Fruit fly (Drosophila melanogaster) whole organism, prepupa: ENCODE measurements around the gene CG11703.

Experiments
- Blimp-1 ChIP-seq: fragments of 200-800 bp; sonication (Bioruptor generic); optimal IDR thresholded peaks from 3 replicates; lab custom pipeline; 2017; ENCODE audit warnings: missing biosample characterization, missing genetic modification characterization, mild to moderate bottlenecking, moderate library complexity, missing genetic modification reagents
- CG10631 ChIP-seq: fragments of 200-800 bp; sonication (Bioruptor generic); optimal IDR thresholded peaks from 2 replicates; lab custom pipeline; 2016; ENCODE audit warnings: missing biosample characterization, missing genetic modification characterization
- CG10669 ChIP-seq: fragments of 200-800 bp; sonication (Bioruptor generic); optimal IDR thresholded peaks from 3 replicates; lab custom pipeline; 2018; ENCODE audit warnings: missing biosample characterization, mild to moderate bottlenecking, missing genetic modification characterization, moderate library complexity
- CG15336 ChIP-seq: fragments of 200-800 bp; sonication (Bioruptor generic); IDR thresholded peaks from 2 replicates; pipeline ENCODE4 v1.3.6; 2022; ENCODE audit warnings: missing biosample characterization, missing genetic modification characterization
- CG1621 ChIP-seq: fragments of 200-800 bp; sonication (Bioruptor generic); optimal IDR thresholded peaks from 3 replicates; lab custom pipeline; 2018; ENCODE audit warnings: missing biosample characterization, mild to moderate bottlenecking, missing genetic modification characterization
- CG34406 ChIP-seq: fragments of 200-800 bp; sonication (Bioruptor generic); optimal IDR thresholded peaks from 3 replicates; lab custom pipeline; 2016; ENCODE audit warnings: missing biosample characterization, missing genetic modification characterization
- CG6163 ChIP-seq: fragments of 200-800 bp; sonication (Bioruptor generic); IDR thresholded peaks from 3 replicates; pipeline ENCODE4 v1.3.6; 2022; ENCODE audit warnings: missing biosample characterization, missing genetic modification characterization
- CG6808 ChIP-seq: fragments of 200-800 bp; sonication (Bioruptor generic); optimal IDR thresholded peaks from 3 replicates; lab custom pipeline; 2017; ENCODE audit warnings: missing biosample characterization, missing genetic modification characterization, mild to moderate bottlenecking, moderate library complexity, missing genetic modification reagents
- CG6854 ChIP-seq: fragments of 200-800 bp; sonication (Bioruptor generic); optimal IDR thresholded peaks from 2 replicates; lab custom pipeline; 2017; ENCODE audit warnings: missing biosample characterization, mild to moderate bottlenecking, missing genetic modification characterization
- CG7368 ChIP-seq: fragments of 200-800 bp; sonication (Bioruptor generic); optimal IDR thresholded peaks from 3 replicates; lab custom pipeline; 2016; ENCODE audit warnings: missing biosample characterization, missing genetic modification characterization
- CG8119 ChIP-seq: fragments of 200-800 bp; sonication (Bioruptor generic); IDR thresholded peaks from 3 replicates; pipeline ENCODE4 v1.3.6; 2022; ENCODE audit warnings: missing biosample characterization, missing genetic modification characterization
- CG8319 ChIP-seq: fragments of 200-800 bp; sonication (Bioruptor generic); optimal IDR thresholded peaks from 3 replicates; lab custom pipeline; 2016; ENCODE audit warnings: missing biosample characterization, missing genetic modification characterization
- Eip75B ChIP-seq: fragments of 200-800 bp; sonication (Bioruptor generic); optimal IDR thresholded peaks from 3 replicates; lab custom pipeline; 2016; ENCODE audit warnings: missing biosample characterization, missing genetic modification characterization
- Eip78C ChIP-seq: fragments of 200-800 bp; sonication (Bioruptor generic); peaks from one replicate; lab custom pipeline; 2016; ENCODE audit warnings: missing biosample characterization, missing genetic modification characterization
- Eip93F ChIP-seq: fragments of 200-800 bp; sonication (Bioruptor generic); optimal IDR thresholded peaks from 2 replicates; lab custom pipeline; 2016; ENCODE audit warnings: missing biosample characterization, mild to moderate bottlenecking, missing genetic modification characterization
- Ets21C ChIP-seq: fragments of 200-800 bp; sonication (Bioruptor generic); optimal IDR thresholded peaks from 3 replicates; lab custom pipeline; 2016; ENCODE audit warnings: missing biosample characterization, missing genetic modification characterization
- Ets96B ChIP-seq: fragments of 200-800 bp; optimal IDR thresholded peaks from 2 replicates; lab custom pipeline; 2019; ENCODE audit warnings: missing biosample characterization, mild to moderate bottlenecking, missing genetic modification characterization, moderate library complexity
- Hr38 ChIP-seq: sonication (Bioruptor generic); optimal IDR thresholded peaks from 2 replicates; lab custom pipeline; 2016; ENCODE audit warnings: missing biosample characterization, missing genetic modification characterization
- Hr4 ChIP-seq: fragments of 200-800 bp; sonication (Bioruptor generic); optimal IDR thresholded peaks from 3 replicates; lab custom pipeline; 2016; ENCODE audit warnings: missing biosample characterization, missing genetic modification characterization
- Met ChIP-seq: fragments of 200-800 bp; sonication (Bioruptor generic); optimal IDR thresholded peaks from 3 replicates; lab custom pipeline; 2016; ENCODE audit warnings: missing biosample characterization, missing genetic modification characterization
- OdsH ChIP-seq: fragments of 200-800 bp; sonication (Bioruptor generic); optimal IDR thresholded peaks from 3 replicates; lab custom pipeline; 2016; ENCODE audit warnings: missing biosample characterization, missing genetic modification characterization
- Smox ChIP-seq: fragments of 200-800 bp; sonication (Bioruptor generic); optimal IDR thresholded peaks from 3 replicates; lab custom pipeline; 2016; ENCODE audit warnings: missing biosample characterization, missing genetic modification characterization
- Sox14 ChIP-seq: fragments of 200-800 bp; sonication (Bioruptor generic); optimal IDR thresholded peaks from 3 replicates; lab custom pipeline; 2016; ENCODE audit warnings: missing biosample characterization, missing genetic modification characterization
- Sox15 ChIP-seq: fragments of 200-800 bp; sonication (Bioruptor generic); optimal IDR thresholded peaks from 3 replicates; lab custom pipeline; 2016; ENCODE audit warnings: missing biosample characterization, missing genetic modification characterization
- achi ChIP-seq: fragments of 200-800 bp; sonication (Bioruptor generic); optimal IDR thresholded peaks from 3 replicates; lab custom pipeline; 2016; ENCODE audit warnings: missing biosample characterization, missing genetic modification characterization
- acj6 ChIP-seq: fragments of 200-800 bp; sonication (Bioruptor generic); optimal IDR thresholded peaks from 3 replicates; lab custom pipeline; 2016; ENCODE audit warnings: missing biosample characterization, missing genetic modification characterization
- cyc ChIP-seq: fragments of 200-800 bp; sonication (Bioruptor generic); optimal IDR thresholded peaks from 3 replicates; lab custom pipeline; 2016; ENCODE audit warnings: missing biosample characterization, missing genetic modification characterization
- dac ChIP-seq: fragments of 200-800 bp; sonication (Bioruptor generic); optimal IDR thresholded peaks from 2 replicates; lab custom pipeline; 2017; ENCODE audit warnings: missing biosample characterization, mild to moderate bottlenecking, missing genetic modification characterization
- dsx ChIP-seq: fragments of 200-800 bp; optimal IDR thresholded peaks from 3 replicates; lab custom pipeline; 2019; ENCODE audit warnings: missing biosample characterization, mild to moderate bottlenecking, missing genetic modification characterization, moderate library complexity; ENCODE audit not compliant: poor library complexity, severe bottlenecking
- eg ChIP-seq: fragments of 200-800 bp; sonication (Bioruptor generic); IDR thresholded peaks from 3 replicates; pipeline ENCODE4 v1.3.6; 2022; ENCODE audit warnings: missing biosample characterization, missing genetic modification characterization
- esn ChIP-seq: fragments of 200-800 bp; sonication (Bioruptor generic); optimal IDR thresholded peaks from 2 replicates; lab custom pipeline; 2016; ENCODE audit warnings: missing biosample characterization, mild to moderate bottlenecking, missing genetic modification characterization, moderate library complexity
- fd59A ChIP-seq: fragments of 200-800 bp; sonication (Bioruptor generic); optimal IDR thresholded peaks from 2 replicates; lab custom pipeline; 2017; ENCODE audit warnings: missing biosample characterization, mild to moderate bottlenecking, missing genetic modification characterization, missing genetic modification reagents
- fd85E ChIP-seq: fragments of 200-800 bp; sonication (Bioruptor generic); optimal IDR thresholded peaks from 3 replicates; lab custom pipeline; 2016; ENCODE audit warnings: missing biosample characterization, missing genetic modification characterization
- lz ChIP-seq: fragments of 200-800 bp; sonication (Bioruptor generic); optimal IDR thresholded peaks from 3 replicates; lab custom pipeline; 2016; ENCODE audit warnings: missing biosample characterization, missing genetic modification characterization
- net ChIP-seq: fragments of 200-800 bp; sonication (Bioruptor generic); optimal IDR thresholded peaks from 3 replicates; lab custom pipeline; 2016; ENCODE audit warnings: missing biosample characterization, missing genetic modification characterization
- pdm3 ChIP-seq: fragments of 200-800 bp; sonication (Bioruptor generic); optimal IDR thresholded peaks from 3 replicates; lab custom pipeline; 2016; ENCODE audit warnings: missing biosample characterization, missing genetic modification characterization
- salr ChIP-seq, 2 experiments: fragments of 200-800 bp; sonication (Bioruptor generic); optimal IDR thresholded peaks; 3 replicates each; lab custom pipeline; 2016 to 2018; ENCODE audit warnings: missing biosample characterization in 2 of 2, missing genetic modification characterization in 2 of 2, mild to moderate bottlenecking in 1 of 2
- ss ChIP-seq, 2 experiments: fragments of 200-800 bp; sonication (Bioruptor generic); optimal IDR thresholded peaks; 2 replicates in 1 of 2; 3 replicates in 1 of 2; lab custom pipeline; 2017 to 2018; ENCODE audit warnings: mild to moderate bottlenecking in 2 of 2, missing biosample characterization in 2 of 2, missing genetic modification characterization in 2 of 2, moderate library complexity in 1 of 2
- svp ChIP-seq: fragments of 200-800 bp; sonication (Bioruptor generic); peaks from one replicate; lab custom pipeline; 2016; ENCODE audit warnings: missing biosample characterization, missing genetic modification characterization
- topi ChIP-seq: fragments of 200-800 bp; sonication (Bioruptor generic); optimal IDR thresholded peaks from 3 replicates; lab custom pipeline; 2016; ENCODE audit warnings: missing biosample characterization, missing genetic modification characterization
- vri ChIP-seq: fragments of 200-800 bp; sonication (Bioruptor generic); optimal IDR thresholded peaks from 3 replicates; lab custom pipeline; 2016; ENCODE audit warnings: missing biosample characterization, mild to moderate bottlenecking, missing genetic modification characterization

CG11703 gene

DNA sequence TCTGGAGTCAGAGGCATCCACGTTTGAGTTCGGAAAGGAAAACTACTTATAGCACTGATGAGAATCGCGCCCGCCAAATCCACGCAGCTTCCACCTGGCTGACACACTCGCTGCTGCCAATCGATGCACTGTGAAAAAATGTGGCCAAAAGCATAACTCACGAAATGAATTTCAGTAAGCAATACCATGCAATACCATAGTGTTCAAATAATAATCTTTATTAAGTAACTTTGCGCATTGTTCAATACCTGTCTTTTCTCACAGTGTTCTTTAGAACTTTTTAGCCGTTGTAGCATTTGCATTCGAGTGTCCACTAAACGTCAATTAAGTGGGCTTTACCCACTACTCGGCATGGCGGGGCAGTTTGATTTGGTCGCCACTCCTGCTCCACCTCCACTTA is 27.3 kb upstream of the CG11703 start (continued):
- TF ChIP-seq achi (GFP tag; lab: Kevin White, UChicago) (peak; percentile 54), ss (GFP tag; optimal IDR thresholded peaks at IDR 0.05; lab: Kevin White, UChicago) (peak; percentile 21 to 37), CG34406 (GFP tag; lab: Kevin White, UChicago) (peak; percentile 18), fd59A (GFP tag; lab: Kevin White, UChicago) (peak; percentile 45), CG1621 (tag; lab: Kevin White, UChicago) (peak; percentile 36), OdsH (GFP tag; lab: Kevin White, UChicago) (peak; percentile 49), Eip78C (GFP tag; lab: Kevin White, UChicago) (peak; percentile 73), Sox14 (peak; percentile 23), svp (GFP tag; lab: Kevin White, UChicago) (peak; percentile 77), CG10631 (peak; percentile 71), Smox (no peak), CG15336 (GFP tag; lab: Robert Waterston, UW) (peak; percentile 72), salr (GFP tag; optimal IDR thresholded peaks at IDR 0.05; lab: Kevin White, UChicago) (peak in 1 of 2 experiments; percentile 49), Hr38 (GFP tag; lab: Kevin White, UChicago) (no peak), vri (GFP tag; lab: Kevin White, UChicago) (no peak), acj6 (GFP tag; lab: Kevin White, UChicago) (peak; percentile 56), CG7368 (GFP tag; lab: Kevin White, UChicago) (peak; percentile 30), esn (peak; percentile 26), cyc (GFP tag; lab: Kevin White, UChicago) (peak; percentile 52), Hr4 (GFP tag; lab: Kevin White, UChicago) (peak; percentile 23), Eip75B (GFP tag; lab: Kevin White, UChicago) (peak; percentile 47), Ets96B (peak; percentile 61), lz (GFP tag; lab: Kevin White, UChicago) (peak; percentile 13), topi (GFP tag; lab: Kevin White, UChicago) (peak; percentile 44), dac (GFP tag; lab: Kevin White, UChicago) (peak; percentile 18), fd85E (GFP tag; lab: Kevin White, UChicago) (no peak), Ets21C (no peak), CG8119 (GFP tag; lab: Robert Waterston, UW) (peak; percentile 63), Eip93F (no peak), CG8319 (no peak), Blimp-1 (GFP tag; lab: Kevin White, UChicago) (no peak), CG10669 (peak; percentile 59), CG6854 (no peak), CG6163 (GFP tag; lab: Robert Waterston, UW) (peak; percentile 88), Sox15 (GFP tag; lab: Kevin White, UChicago) (no peak), net (GFP tag; lab: Kevin White, UChicago) (peak; percentile 29), pdm3 (peak; percentile 25)

DNA sequence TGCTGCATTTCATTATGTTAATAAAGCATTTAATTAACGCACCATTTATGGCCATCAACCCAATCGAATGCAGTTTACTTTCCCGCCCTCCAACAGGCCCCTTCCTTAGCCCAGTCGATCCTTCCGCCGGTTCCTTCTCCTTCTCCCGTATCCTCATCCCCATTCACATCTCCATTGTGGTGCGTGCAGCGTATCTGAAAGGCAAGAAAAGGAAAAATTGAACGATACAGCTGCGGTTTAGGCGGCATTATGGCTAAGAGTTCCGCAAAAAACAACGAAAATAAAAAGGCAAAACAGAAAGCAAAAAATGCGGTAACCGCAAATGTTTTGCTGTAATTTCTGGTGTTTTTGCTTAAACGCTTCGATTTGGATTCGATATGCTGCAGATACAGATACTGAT is 26.0 kb upstream of the CG11703 start:
- TF ChIP-seq ss (GFP tag; optimal IDR thresholded peaks at IDR 0.05; lab: Kevin White, UChicago) (peak; percentile 35 to 91), Hr38 (GFP tag; lab: Kevin White, UChicago) (no peak), dsx (GFP tag; lab: Kevin White, UChicago) (peak; percentile 1), vri (GFP tag; lab: Kevin White, UChicago) (peak; percentile 17), pdm3 (no peak), svp (GFP tag; lab: Kevin White, UChicago) (peak; percentile 63), eg (GFP tag; lab: Robert Waterston, UW) (no peak), CG10669 (peak; percentile 8), CG1621 (tag; lab: Kevin White, UChicago) (peak; percentile 10), Blimp-1 (GFP tag; lab: Kevin White, UChicago) (no peak), Eip78C (GFP tag; lab: Kevin White, UChicago) (peak; percentile 45), CG6854 (peak; percentile 82), Met (GFP tag; lab: Kevin White, UChicago) (no peak), CG6808 (peak; percentile 10)
- TF ChIP-seq, all 60 proteins: peak for 9
